Fruit fly (Drosophila melanogaster): ENCODE measurements around the gene Sgs8.

Sgs8 gene

dm6 chr3L:11533704-11534319 lies 24.6 kb upstream of the Sgs8 start (continued):
- no peak for TF ChIP-seq crol (GFP tag; IDR thresholded peaks at IDR 0.05)
- no peak for TF ChIP-seq inv (GFP tag; IDR thresholded peaks at IDR 0.05; ENCODE audit: partially characterized antibody)
- TF ChIP-seq D19B (GFP tag; optimal IDR thresholded peaks at IDR 0.05): peak; percentile 59
- TF ChIP-seq CG1792 (GFP tag; optimal IDR thresholded peaks at IDR 0.05): no peak
- no peak for TF ChIP-seq unc-4 (GFP tag; IDR thresholded peaks at IDR 0.05; ENCODE audit: partially characterized antibody)
- peak; percentile 56; the same call in 1 of the 2 replicates for TF ChIP-seq lmd (GFP tag; IDR thresholded peaks at IDR 0.05)
- TF ChIP-seq B-H2 (GFP tag; optimal IDR thresholded peaks at IDR 0.05): peak; percentile 6
- TF ChIP-seq scrt (GFP tag; optimal IDR thresholded peaks at IDR 0.05): peak; percentile 29
- no peak for TF ChIP-seq E2f2 (GFP tag; IDR thresholded peaks at IDR 0.05)
- no peak for TF ChIP-seq CG12942 (GFP tag; optimal IDR thresholded peaks at IDR 0.05)
- TF ChIP-seq CG7745 (tag; optimal IDR thresholded peaks at IDR 0.05): no peak
- TF ChIP-seq CG3847 (GFP tag; IDR thresholded peaks at IDR 0.05): peak; percentile 35; the same call in 1 of the 2 replicates
- TF ChIP-seq BtbVII (GFP tag; optimal IDR thresholded peaks at IDR 0.05): peak; percentile 34
- no peak for TF ChIP-seq twi (tag; optimal IDR thresholded peaks at IDR 0.05)
- no peak for TF ChIP-seq sisA (GFP tag; IDR thresholded peaks at IDR 0.05)
- no peak for TF ChIP-seq pb (GFP tag; optimal IDR thresholded peaks at IDR 0.05)
- no peak for TF ChIP-seq CG1832 (GFP tag; optimal IDR thresholded peaks at IDR 0.05)
- TF ChIP-seq ap (GFP tag; IDR thresholded peaks at IDR 0.05): no peak
- TF ChIP-seq CG12391 (tag; optimal IDR thresholded peaks at IDR 0.05): peak; percentile 17
- TF ChIP-seq Hr78 (GFP tag; optimal IDR thresholded peaks at IDR 0.05): no peak
- peak; percentile 45; the same call in 1 of the 3 replicates for TF ChIP-seq Mrtf (GFP tag; IDR thresholded peaks at IDR 0.05)
- TF ChIP-seq otp (GFP tag; IDR thresholded peaks at IDR 0.05): no peak
- no peak; the same call in 1 of the 2 replicates for TF ChIP-seq CG9215 (GFP tag; IDR thresholded peaks at IDR 0.05)
- peak; percentile 35 for TF ChIP-seq sug (tag; optimal IDR thresholded peaks at IDR 0.05)
- TF ChIP-seq CG1647 (GFP tag; optimal IDR thresholded peaks at IDR 0.05): no peak
- no peak for TF ChIP-seq GATAe (GFP tag; conservative IDR thresholded peaks at IDR 0.05)
- peak; percentile 68 for TF ChIP-seq grau (tag; optimal IDR thresholded peaks at IDR 0.05)
- no peak for TF ChIP-seq Lim3 (GFP tag; IDR thresholded peaks at IDR 0.05)
- TF ChIP-seq repo (GFP tag; optimal IDR thresholded peaks at IDR 0.05): no peak
- TF ChIP-seq MESR4 (GFP tag; optimal IDR thresholded peaks at IDR 0.05): no peak
- no peak for TF ChIP-seq nerfin-1 (tag; optimal IDR thresholded peaks at IDR 0.05)
- TF ChIP-seq danr (GFP tag; IDR thresholded peaks at IDR 0.05): no peak
- TF ChIP-seq gcm2 (GFP tag; optimal IDR thresholded peaks at IDR 0.05): no peak
- no peak for TF ChIP-seq Doc3 (GFP tag; IDR thresholded peaks at IDR 0.05; ENCODE audit: partially characterized antibody)
- TF ChIP-seq CG6791 (GFP tag; IDR thresholded peaks at IDR 0.05; ENCODE audit: partially characterized antibody): no peak
- no peak for TF ChIP-seq ac (GFP tag; optimal IDR thresholded peaks at IDR 0.05)
- TF ChIP-seq CG7928 (GFP tag; optimal IDR thresholded peaks at IDR 0.05): peak; percentile 26
- peak; percentile 36 for TF ChIP-seq ab (GFP tag; optimal IDR thresholded peaks at IDR 0.05)
- TF ChIP-seq CG15479 (GFP tag; optimal IDR thresholded peaks at IDR 0.05): no peak
- peak; percentile 34 for TF ChIP-seq CG9817 (tag; optimal IDR thresholded peaks at IDR 0.05)
- no peak for TF ChIP-seq CG3163 (GFP tag; optimal IDR thresholded peaks at IDR 0.05)
- TF ChIP-seq Meics (GFP tag; optimal IDR thresholded peaks at IDR 0.05): peak; percentile 68
- no peak for TF ChIP-seq CG3726 (GFP tag; IDR thresholded peaks at IDR 0.05)
- no peak for TF ChIP-seq CG16815 (GFP tag; optimal IDR thresholded peaks at IDR 0.05)
- no peak for TF ChIP-seq zen2 (GFP tag; IDR thresholded peaks at IDR 0.05; ENCODE audit: partially characterized antibody)
- peak; percentile 16 for TF ChIP-seq abd-A (tag; optimal IDR thresholded peaks at IDR 0.05)
- TF ChIP-seq bbx (GFP tag; IDR thresholded peaks at IDR 0.05; ENCODE audit: partially characterized antibody): no peak
- TF ChIP-seq sens-2 (GFP tag; IDR thresholded peaks at IDR 0.05): no peak
- no peak for TF ChIP-seq pzg (GFP tag; optimal IDR thresholded peaks at IDR 0.05)
- TF ChIP-seq dimm (GFP tag; IDR thresholded peaks at IDR 0.05): no peak
